Worm (Caenorhabditis elegans): ENCODE results near the gene K08F4.12.

The K08F4.12 gene

ce11 chrIV:10137804-10138203 is at the start of gene K08F4.12:
Gene K08F4.12, plus strand, starts transcription at chrIV:10138104.
- no peak for TF ChIP-seq ekl-4 (GFP tag; IDR thresholded peaks at IDR 0.05)
- no peak for TF ChIP-seq repo-1 (tag; optimal IDR thresholded peaks at IDR 0.05)
- TF ChIP-seq F37B4.10 (GFP tag; IDR thresholded peaks at IDR 0.05): no peak
- TF ChIP-seq ceh-40 (GFP tag; IDR thresholded peaks at IDR 0.05): no peak
- no peak for TF ChIP-seq madf-6 (GFP tag; IDR thresholded peaks at IDR 0.05)
- no peak for TF ChIP-seq ets-4 (GFP tag; optimal IDR thresholded peaks at IDR 0.05)
- no peak for TF ChIP-seq ztf-18 (tag; optimal IDR thresholded peaks at IDR 0.05)
- TF ChIP-seq xnd-1 (tag; optimal IDR thresholded peaks at IDR 0.05): no peak
- no peak for TF ChIP-seq pha-4 (tag; optimal IDR thresholded peaks at IDR 0.05)
- TF ChIP-seq F10E7.11 (tag; optimal IDR thresholded peaks at IDR 0.05): no peak
- no peak for TF ChIP-seq cebp-2 (GFP tag; IDR thresholded peaks at IDR 0.05)
- TF ChIP-seq aptf-2 (GFP tag; conservative IDR thresholded peaks at IDR 0.05): no peak
- no peak for TF ChIP-seq ceh-58 (GFP tag; IDR thresholded peaks at IDR 0.05)
- TF ChIP-seq atf-7 (tag; optimal IDR thresholded peaks at IDR 0.05): no peak

- TF ChIP-seq mxl-1 (tag; optimal IDR thresholded peaks at IDR 0.05) (no peak), nhr-179 (tag; optimal IDR thresholded peaks at IDR 0.05) (no peak), lsl-1 (GFP tag; optimal IDR thresholded peaks at IDR 0.05) (no peak), nhr-27 (tag; optimal IDR thresholded peaks at IDR 0.05) (no peak), mcd-1 (GFP tag; IDR thresholded peaks at IDR 0.05) (no peak)
These were observed 48.1 kb upstream of the K08F4.12 start, which contains the start of gene ttr-39 for ce11 chrIV:10089777-10090176. Gene ttr-39, minus strand, starts transcription at chrIV:10089877.

- no peak for TF ChIP-seq him-1 (tag; optimal IDR thresholded peaks at IDR 0.05)
- TF ChIP-seq dpl-1 (GFP tag; optimal IDR thresholded peaks at IDR 0.05): no peak
- no peak for TF ChIP-seq Y53G8AR.9 (GFP tag; conservative IDR thresholded peaks at IDR 0.05)
- no peak for TF ChIP-seq dpff-1 (tag; optimal IDR thresholded peaks at IDR 0.05)
- TF ChIP-seq pha-4 (tag; optimal IDR thresholded peaks at IDR 0.05): no peak
- TF ChIP-seq ztf-22 (GFP tag; optimal IDR thresholded peaks at IDR 0.05): no peak
- TF ChIP-seq attf-3 (GFP tag; conservative IDR thresholded peaks at IDR 0.05): no peak
- TF ChIP-seq lag-1 (GFP tag; IDR thresholded peaks at IDR 0.05): no peak
- TF ChIP-seq egl-18 (GFP tag; IDR thresholded peaks at IDR 0.05): no peak
- no peak for TF ChIP-seq lin-40 (tag; optimal IDR thresholded peaks at IDR 0.05)
- no peak for TF ChIP-seq hrde-1 (tag; optimal IDR thresholded peaks at IDR 0.05; ENCODE audit: borderline replicate concordance)
- no peak for TF ChIP-seq T07F8.4 (tag; optimal IDR thresholded peaks at IDR 0.05)
These were observed 47.5 kb upstream of the K08F4.12 start, which contains the start of gene ttbk-5 for ce11 chrIV:10090358-10090757. Gene ttbk-5, plus strand, starts transcription at chrIV:10090658.

- TF ChIP-seq ztf-28 (GFP tag; IDR thresholded peaks at IDR 0.05) (no peak), rcor-1 (GFP tag; IDR thresholded peaks at IDR 0.05) (no peak), xnd-1 (tag; optimal IDR thresholded peaks at IDR 0.05) (no peak), ceh-100 (GFP tag; IDR thresholded peaks at IDR 0.05) (no peak), hmg-1.2 (GFP tag; IDR thresholded peaks at IDR 0.05) (no peak), ceh-79 (tag; optimal IDR thresholded peaks at IDR 0.05) (no peak), ccch-3 (GFP tag; optimal IDR thresholded peaks at IDR 0.05) (no peak), F52B5.7 (tag; optimal IDR thresholded peaks at IDR 0.05) (no peak), dpl-1 (GFP tag; optimal IDR thresholded peaks at IDR 0.05) (no peak), ztf-6 (GFP tag; IDR thresholded peaks at IDR 0.05) (no peak), zim-3 (tag; optimal IDR thresholded peaks at IDR 0.05) (no peak), egl-18 (GFP tag; IDR thresholded peaks at IDR 0.05) (no peak), hsf-1 (GFP tag; IDR thresholded peaks at IDR 0.05) (no peak), atf-7 (tag; optimal IDR thresholded peaks at IDR 0.05) (no peak), hlh-26 (GFP tag; conservative IDR thresholded peaks at IDR 0.05) (no peak)
These were observed 42.7 kb upstream of the K08F4.12 start, which contains the start of the genes C04G2.5 and msp-36 for ce11 chrIV:10095171-10095570. Gene C04G2.5, minus strand, starts transcription at chrIV:10095271. Gene msp-36, plus strand, starts transcription at chrIV:10095433.
